Worm (Caenorhabditis elegans) whole organism, young adult: ENCODE measurements around the gene srt-30.

Experiments
- F23B12.7 ChIP-seq: sonication (generic microtip); optimal IDR thresholded peaks from 2 replicates; lab custom pipeline; 2017; ENCODE audit warnings: missing genetic modification characterization, mild to moderate bottlenecking, missing compliant biosample characterization, antibody characterized with exemption, moderate library complexity; ENCODE audit not compliant: insufficient read depth
- F49E8.2 ChIP-seq: sonication (generic microtip); optimal IDR thresholded peaks from 3 replicates; lab custom pipeline; 2017; ENCODE audit warnings: missing genetic modification characterization, mild to moderate bottlenecking, missing compliant biosample characterization, antibody characterized with exemption, moderate library complexity; ENCODE audit not compliant: insufficient read depth
- F57C9.4 ChIP-seq: sonication (generic microtip); optimal IDR thresholded peaks from 2 replicates; lab custom pipeline; 2017; ENCODE audit warnings: mild to moderate bottlenecking, missing genetic modification characterization, missing compliant biosample characterization
- Y56A3A.18 ChIP-seq: fragments of 200-800 bp; sonication (Bioruptor generic); IDR thresholded peaks from 2 replicates; pipeline ENCODE4 v1.3.6; 2022; ENCODE audit warnings: missing genetic modification reagents, missing genetic modification characterization, missing compliant biosample characterization
- athp-1 ChIP-seq: sonication (generic microtip); optimal IDR thresholded peaks from 2 replicates; lab custom pipeline; 2017; ENCODE audit warnings: mild to moderate bottlenecking, missing genetic modification characterization, missing compliant biosample characterization
- ccch-3 ChIP-seq: fragments of 200-800 bp; sonication (Bioruptor generic); optimal IDR thresholded peaks from 2 replicates; lab custom pipeline; 2018; ENCODE audit warnings: mild to moderate bottlenecking, missing genetic modification characterization, missing compliant biosample characterization
- ekl-4 ChIP-seq: fragments of 200-800 bp; sonication (Bioruptor generic); IDR thresholded peaks from 2 replicates; pipeline ENCODE4 v1.3.6; 2022; ENCODE audit warnings: missing genetic modification reagents, missing genetic modification characterization, missing compliant biosample characterization
- fkh-3 ChIP-seq: sonication (generic microtip); optimal IDR thresholded peaks from 2 replicates; lab custom pipeline; 2016; ENCODE audit warnings: mild to moderate bottlenecking, missing genetic modification characterization, missing compliant biosample characterization
- lir-1 ChIP-seq: fragments of 200-800 bp; sonication (Bioruptor generic); conservative IDR thresholded peaks from 2 replicates; pipeline ENCODE4 v1.3.6; 2022; ENCODE audit warnings: missing genetic modification reagents, missing genetic modification characterization, missing compliant biosample characterization
- madf-3 ChIP-seq: fragments of 200-800 bp; sonication (Bioruptor generic); IDR thresholded peaks from 2 replicates; pipeline ENCODE4 v1.3.6; 2022; ENCODE audit warnings: missing genetic modification reagents, missing genetic modification characterization, missing compliant biosample characterization
- mxl-1 ChIP-seq: sonication (generic microtip); optimal IDR thresholded peaks from 2 replicates; lab custom pipeline; 2016; ENCODE audit warnings: missing genetic modification characterization, missing compliant biosample characterization
- nhr-120 ChIP-seq: fragments of 200-800 bp; sonication (Bioruptor generic); IDR thresholded peaks from 2 replicates; pipeline ENCODE4 v1.3.6; 2022; ENCODE audit warnings: missing genetic modification characterization, missing compliant biosample characterization
- nhr-90 ChIP-seq: sonication (generic microtip); optimal IDR thresholded peaks from 2 replicates; lab custom pipeline; 2016; ENCODE audit warnings: missing genotype, mild to moderate bottlenecking, missing genetic modification characterization, missing compliant biosample characterization
- sea-2 ChIP-seq: fragments of 200-800 bp; sonication (Bioruptor generic); IDR thresholded peaks from 2 replicates; pipeline ENCODE4 v1.3.6; 2022; ENCODE audit warnings: missing genetic modification characterization, missing compliant biosample characterization

- no peak for TF ChIP-seq F23B12.7 (tag; lab: Kevin White, UChicago)
- no peak for TF ChIP-seq Y56A3A.18
- TF ChIP-seq fkh-3, result no peak
- no peak for TF ChIP-seq athp-1 (tag; lab: Kevin White, UChicago)
- no peak for TF ChIP-seq mxl-1 (tag; lab: Kevin White, UChicago)
- TF ChIP-seq sea-2, result no peak
- no peak for TF ChIP-seq ccch-3 (GFP tag; lab: Kevin White, UChicago)
- no peak for TF ChIP-seq lir-1 (GFP tag; lab: Robert Waterston, UW)
- no peak for TF ChIP-seq F57C9.4
- no peak for TF ChIP-seq nhr-120 (GFP tag; lab: Robert Waterston, UW)
- TF ChIP-seq nhr-90, result no peak
- no peak for TF ChIP-seq F49E8.2
- TF ChIP-seq ekl-4 (GFP tag; lab: Robert Waterston, UW), result no peak
- TF ChIP-seq madf-3, result no peak
Measured at ce11 chrV:3832661-3833060, 32.4 kb upstream of the srt-30 start.
